Worm (Caenorhabditis elegans) whole organism, early embryonic: ENCODE results near the gene rpl-36.

ENCODE experiments used
- aly-1 ChIP-seq: sonication (generic microtip); optimal IDR thresholded peaks from 2 replicates; lab custom pipeline; 2016; ENCODE audit warnings: missing genetic modification characterization, missing compliant biosample characterization
- tbx-11 ChIP-seq: fragments of 200-800 bp; sonication (Bioruptor generic); IDR thresholded peaks from 2 replicates; pipeline ENCODE4 v1.3.6; 2022; ENCODE audit warnings: missing genetic modification characterization, missing compliant biosample characterization

DNA sequence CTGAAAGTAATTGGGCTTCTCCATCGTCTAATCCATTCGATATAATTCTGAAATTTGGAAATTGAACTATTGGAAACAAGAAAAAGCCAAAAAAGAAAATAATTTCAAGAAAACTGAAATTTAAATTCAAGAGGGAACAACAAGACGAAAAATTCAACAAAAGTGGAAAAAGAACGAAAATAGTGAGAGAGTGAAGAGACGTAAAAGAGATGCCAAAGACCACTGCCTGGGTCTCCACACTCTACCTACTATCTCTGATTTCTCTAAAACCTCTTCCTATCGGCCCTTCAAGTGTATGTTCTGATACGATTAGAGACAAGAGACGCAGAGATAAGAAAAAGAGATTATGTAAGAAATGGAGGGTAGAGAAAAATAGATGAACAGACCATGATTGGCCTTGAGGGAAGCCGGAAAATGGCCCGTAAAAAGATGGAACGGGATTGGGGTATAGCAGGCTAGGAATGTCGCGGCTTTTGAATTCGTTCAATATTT is 26.3 kb upstream of the rpl-36 start, which contains the start of gene ogt-1:
- TF ChIP-seq tbx-11 (GFP tag; lab: Robert Waterston, UW) (no peak), aly-1 (tag; lab: Kevin White, UChicago) (no peak)
